Worm (Caenorhabditis elegans) whole organism, L1 larva: ENCODE data around the gene F15H10.12.

Experiments used
- alr-1 ChIP-seq: fragments of 200-800 bp; sonication (Bioruptor generic); optimal IDR thresholded peaks from 2 replicates; lab custom pipeline; 2018; ENCODE audit warnings: borderline replicate concordance, mild to moderate bottlenecking, missing genetic modification characterization, missing compliant biosample characterization
- egl-27 ChIP-seq, 2 experiments: fragments of 150-350 bp in 1 of 2; sonication (generic microtip); optimal IDR thresholded peaks; 3 replicates each; lab custom pipeline; 2017 to 2018; ENCODE audit warnings: missing biosample characterization in 2 of 2, missing genetic modification characterization in 2 of 2, missing genetic modification reagents in 2 of 2
- fos-1 ChIP-seq: fragments of 150-350 bp; optimal IDR thresholded peaks from 2 replicates; lab custom pipeline; 2014; ENCODE audit warnings: missing biosample characterization, missing genetic modification characterization
- grh-1 ChIP-seq: fragments of 200-800 bp; sonication (Bioruptor generic); IDR thresholded peaks from 2 replicates; pipeline ENCODE4 v1.3.6; 2022; ENCODE audit warnings: missing genetic modification reagents, missing genetic modification characterization, missing compliant biosample characterization
- hlh-17 ChIP-seq: fragments of 200-800 bp; sonication (Bioruptor generic); optimal IDR thresholded peaks from 2 replicates; lab custom pipeline; 2018; ENCODE audit warnings: missing genetic modification characterization, mild to moderate bottlenecking, missing compliant biosample characterization, moderate library complexity, borderline replicate concordance
- lin-15B ChIP-seq: fragments of 150-350 bp; sonication (generic microtip); optimal IDR thresholded peaks from 3 replicates; lab custom pipeline; 2014; ENCODE audit warnings: missing biosample characterization, missing genetic modification characterization
- nhr-11 ChIP-seq: fragments of 150-350 bp; optimal IDR thresholded peaks from 2 replicates; lab custom pipeline; 2014; ENCODE audit warnings: missing biosample characterization, missing genetic modification characterization
- nhr-28 ChIP-seq: fragments of 150-350 bp; optimal IDR thresholded peaks from 2 replicates; lab custom pipeline; 2014; ENCODE audit warnings: missing biosample characterization, missing genetic modification characterization
- pqm-1 ChIP-seq: sonication (generic microtip); optimal IDR thresholded peaks from 3 replicates; lab custom pipeline; 2017; ENCODE audit warnings: missing biosample characterization, missing genetic modification characterization
- sptf-1 ChIP-seq: fragments of 150-350 bp; optimal IDR thresholded peaks from 2 replicates; lab custom pipeline; 2014; ENCODE audit warnings: missing biosample characterization, missing genetic modification characterization
- ztf-4 ChIP-seq: fragments of 150-350 bp; optimal IDR thresholded peaks from 2 replicates; lab custom pipeline; 2014; ENCODE audit warnings: missing biosample characterization, missing genetic modification characterization

DNA sequence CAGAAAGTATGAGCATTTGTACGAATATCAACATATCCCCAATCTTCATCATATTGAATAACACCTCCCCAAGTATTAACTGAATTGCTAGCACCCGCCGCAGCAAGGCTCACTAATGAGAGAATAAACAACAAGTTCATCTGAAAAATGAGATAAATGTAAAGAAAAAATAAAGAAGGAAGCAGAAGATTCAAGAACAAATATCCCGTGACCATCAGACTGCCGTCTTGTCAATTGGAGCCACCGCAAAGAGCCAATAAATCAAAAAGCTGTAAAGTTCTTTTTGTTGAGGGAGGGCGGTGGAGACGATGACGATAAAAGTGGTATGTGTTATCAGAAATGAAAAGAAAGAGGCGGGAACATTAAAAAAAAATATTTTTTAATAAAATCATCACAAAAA lies 43.6 kb upstream of the F15H10.12 start, which contains the start of gene Y32F6A.5:
- TF ChIP-seq nhr-11 (tag; lab: Kevin White, UChicago): no peak
- TF ChIP-seq fos-1 (tag; lab: Kevin White, UChicago): no peak
- TF ChIP-seq grh-1: no peak
- TF ChIP-seq egl-27 (tag; optimal IDR thresholded peaks at IDR 0.05; lab: Kevin White, UChicago): no peak
- TF ChIP-seq ztf-4 (tag; lab: Kevin White, UChicago): no peak
- no peak for TF ChIP-seq sptf-1 (tag; lab: Kevin White, UChicago)
- no peak for TF ChIP-seq hlh-17 (GFP tag; lab: Kevin White, UChicago)
- no peak for TF ChIP-seq nhr-28
- no peak for TF ChIP-seq lin-15B (tag; lab: Kevin White, UChicago)
- no peak for TF ChIP-seq alr-1 (tag; lab: Kevin White, UChicago)
- no peak for TF ChIP-seq pqm-1 (tag; lab: Kevin White, UChicago)
